Fruit fly (Drosophila melanogaster) whole organism, prepupa: ENCODE data around the gene mtTFB2.

Experiments used
- CG11902 ChIP-seq: fragments of 200-800 bp; sonication (Bioruptor generic); optimal IDR thresholded peaks from 3 replicates; lab custom pipeline; 2016; ENCODE audit warnings: missing biosample characterization, missing genetic modification characterization
- CG1621 ChIP-seq: fragments of 200-800 bp; sonication (Bioruptor generic); optimal IDR thresholded peaks from 3 replicates; lab custom pipeline; 2018; ENCODE audit warnings: missing biosample characterization, mild to moderate bottlenecking, missing genetic modification characterization
- CG16779 ChIP-seq: fragments of 200-800 bp; sonication (Bioruptor generic); optimal IDR thresholded peaks from 3 replicates; lab custom pipeline; 2017; ENCODE audit warnings: missing biosample characterization, mild to moderate bottlenecking, missing genetic modification characterization
- CG34406 ChIP-seq: fragments of 200-800 bp; sonication (Bioruptor generic); optimal IDR thresholded peaks from 3 replicates; lab custom pipeline; 2016; ENCODE audit warnings: missing biosample characterization, missing genetic modification characterization
- Gug ChIP-seq: fragments of 200-800 bp; sonication (Bioruptor generic); IDR thresholded peaks from 2 replicates; pipeline ENCODE4 v1.3.6; 2022; ENCODE audit warnings: missing biosample characterization, missing genetic modification characterization
- Hr4 ChIP-seq: fragments of 200-800 bp; sonication (Bioruptor generic); optimal IDR thresholded peaks from 3 replicates; lab custom pipeline; 2016; ENCODE audit warnings: missing biosample characterization, missing genetic modification characterization
- Lpt ChIP-seq: fragments of 200-800 bp; sonication (Bioruptor generic); optimal IDR thresholded peaks from 3 replicates; lab custom pipeline; 2016; ENCODE audit warnings: missing biosample characterization, missing genetic modification characterization
- Sox102F ChIP-seq: fragments of 200-800 bp; sonication (Bioruptor generic); optimal IDR thresholded peaks from 2 replicates; lab custom pipeline; 2016; ENCODE audit warnings: missing biosample characterization, mild to moderate bottlenecking, missing genetic modification characterization
- Sox15 ChIP-seq: fragments of 200-800 bp; sonication (Bioruptor generic); optimal IDR thresholded peaks from 3 replicates; lab custom pipeline; 2016; ENCODE audit warnings: missing biosample characterization, missing genetic modification characterization
- svp ChIP-seq: fragments of 200-800 bp; sonication (Bioruptor generic); peaks from one replicate; lab custom pipeline; 2016; ENCODE audit warnings: missing biosample characterization, missing genetic modification characterization
- vri ChIP-seq: fragments of 200-800 bp; sonication (Bioruptor generic); optimal IDR thresholded peaks from 3 replicates; lab custom pipeline; 2016; ENCODE audit warnings: missing biosample characterization, mild to moderate bottlenecking, missing genetic modification characterization

- TF ChIP-seq CG1621 (no peak), Sox102F (GFP tag; lab: Kevin White, UChicago) (no peak), Lpt (GFP tag; lab: Kevin White, UChicago) (no peak), CG16779 (tag; lab: Kevin White, UChicago) (no peak), Sox15 (GFP tag; lab: Kevin White, UChicago) (no peak), svp (GFP tag; lab: Kevin White, UChicago) (no peak), Hr4 (GFP tag; lab: Kevin White, UChicago) (no peak), vri (no peak), CG34406 (GFP tag; lab: Kevin White, UChicago) (no peak), Gug (GFP tag; lab: Robert Waterston, UW) (no peak), CG11902 (GFP tag; lab: Kevin White, UChicago) (no peak)
Observed at dm6 chr3R:10042024-10042663, 3.2 kb upstream of the mtTFB2 start.
